Fruit fly (Drosophila melanogaster) whole organism, pupa: ENCODE data around the gene CG33298.

ENCODE experiments used
- CG10348 ChIP-seq: fragments of 200-800 bp; sonication (Bioruptor generic); IDR thresholded peaks from 2 replicates; pipeline ENCODE4 v1.3.6; 2022; ENCODE audit warnings: missing biosample characterization, missing genetic modification characterization
- CG12605 ChIP-seq: fragments of 200-800 bp; sonication (Bioruptor generic); IDR thresholded peaks from 2 replicates; pipeline ENCODE4 v1.3.6; 2022; ENCODE audit warnings: missing biosample characterization, missing genetic modification characterization
- CG13204 ChIP-seq: fragments of 200-800 bp; sonication (Bioruptor generic); optimal IDR thresholded peaks from 2 replicates; lab custom pipeline; 2018; ENCODE audit warnings: missing biosample characterization, mild to moderate bottlenecking, missing genetic modification characterization, moderate library complexity
- CG14655 ChIP-seq: fragments of 200-800 bp; sonication (Bioruptor generic); optimal IDR thresholded peaks from 3 replicates; lab custom pipeline; 2017; ENCODE audit warnings: mild to moderate bottlenecking, missing biosample characterization, missing genetic modification reagents, missing genetic modification characterization
- CG15710 ChIP-seq: fragments of 200-800 bp; sonication (Bioruptor generic); optimal IDR thresholded peaks from 2 replicates; lab custom pipeline; 2018; ENCODE audit warnings: missing biosample characterization, mild to moderate bottlenecking, missing genetic modification characterization, moderate library complexity
- CG17806 ChIP-seq: fragments of 200-800 bp; sonication (Bioruptor generic); optimal IDR thresholded peaks from 2 replicates; lab custom pipeline; 2018; ENCODE audit warnings: missing biosample characterization, mild to moderate bottlenecking, missing genetic modification characterization, moderate library complexity
- CG32121 ChIP-seq: fragments of 200-800 bp; sonication (Bioruptor generic); IDR thresholded peaks from 2 replicates; pipeline ENCODE4 v1.3.6; 2022; ENCODE audit warnings: missing biosample characterization, missing genetic modification characterization
- CG34367 ChIP-seq: fragments of 200-800 bp; sonication (Bioruptor generic); optimal IDR thresholded peaks from 2 replicates; lab custom pipeline; 2018; ENCODE audit warnings: missing biosample characterization, mild to moderate bottlenecking, missing genetic modification characterization
- CG4496 ChIP-seq: fragments of 200-800 bp; sonication (Bioruptor generic); IDR thresholded peaks from 3 replicates; pipeline ENCODE4 v1.3.6; 2022; ENCODE audit warnings: missing biosample characterization, missing genetic modification characterization
- CG8159 ChIP-seq: fragments of 200-800 bp; sonication (Bioruptor generic); optimal IDR thresholded peaks from 3 replicates; lab custom pipeline; 2018; ENCODE audit warnings: missing biosample characterization, mild to moderate bottlenecking, missing genetic modification characterization, moderate library complexity
- CG8301 ChIP-seq: fragments of 200-800 bp; sonication (Bioruptor generic); optimal IDR thresholded peaks from 2 replicates; lab custom pipeline; 2018; ENCODE audit warnings: missing biosample characterization, mild to moderate bottlenecking, missing genetic modification characterization
- CG9948 ChIP-seq: fragments of 200-800 bp; sonication (Bioruptor generic); optimal IDR thresholded peaks from 2 replicates; lab custom pipeline; 2018; ENCODE audit warnings: missing biosample characterization, mild to moderate bottlenecking, missing genetic modification characterization, moderate library complexity
- D1 ChIP-seq: fragments of 200-800 bp; sonication (Bioruptor generic); optimal IDR thresholded peaks from 2 replicates; lab custom pipeline; 2018; ENCODE audit warnings: missing biosample characterization, mild to moderate bottlenecking, missing genetic modification characterization, moderate library complexity
- EcR ChIP-seq: fragments of 200-800 bp; sonication (Bioruptor generic); optimal IDR thresholded peaks from 3 replicates; lab custom pipeline; 2019; ENCODE audit warnings: missing biosample characterization, missing genetic modification characterization, mild to moderate bottlenecking, moderate library complexity, missing genetic modification reagents
- Ets98B ChIP-seq: fragments of 200-800 bp; sonication (Bioruptor generic); IDR thresholded peaks from 2 replicates; pipeline ENCODE4 v1.3.6; 2022; ENCODE audit warnings: missing biosample characterization, missing genetic modification characterization
- Pif1A ChIP-seq: fragments of 200-800 bp; sonication (Bioruptor generic); optimal IDR thresholded peaks from 3 replicates; lab custom pipeline; 2016; ENCODE audit warnings: missing biosample characterization, missing genetic modification characterization
- Pif1B ChIP-seq: fragments of 200-800 bp; sonication (Bioruptor generic); optimal IDR thresholded peaks from 3 replicates; lab custom pipeline; 2016; ENCODE audit warnings: missing biosample characterization, missing genetic modification characterization
- Snoo ChIP-seq: fragments of 200-800 bp; sonication (Bioruptor generic); optimal IDR thresholded peaks from 3 replicates; lab custom pipeline; 2017; ENCODE audit warnings: missing biosample characterization, mild to moderate bottlenecking, missing genetic modification characterization, inconsistent platforms
- fd96Ca ChIP-seq: fragments of 200-800 bp; sonication (Bioruptor generic); IDR thresholded peaks from 3 replicates; pipeline ENCODE4 v1.3.6; 2022; ENCODE audit warnings: missing biosample characterization, missing genetic modification characterization
- gl ChIP-seq: fragments of 200-800 bp; sonication (Bioruptor generic); optimal IDR thresholded peaks from 2 replicates; lab custom pipeline; 2018; ENCODE audit warnings: missing biosample characterization, mild to moderate bottlenecking, missing genetic modification characterization
- rn ChIP-seq: fragments of 200-800 bp; sonication (Bioruptor generic); IDR thresholded peaks from 2 replicates; pipeline ENCODE4 v1.3.6; 2022; ENCODE audit warnings: missing biosample characterization, missing genetic modification characterization

Gene CG33298

dm6 chr2L:9460092-9460473 is 35.2 kb upstream of the CG33298 start:
- TF ChIP-seq CG34367 (tag; lab: Kevin White, UChicago) (no peak), EcR (GFP tag; lab: Kevin White, UChicago) (no peak)

dm6 chr2L:9464455-9465063 is 30.7 kb upstream of the CG33298 start:
- TF ChIP-seq CG4496, result no peak
- TF ChIP-seq CG12605 (GFP tag; lab: Robert Waterston, UW), result no peak
- no peak for TF ChIP-seq Snoo
- no peak for TF ChIP-seq CG34367 (tag; lab: Kevin White, UChicago)
- no peak for TF ChIP-seq CG8159 (tag; lab: Kevin White, UChicago)
- TF ChIP-seq CG17806, result no peak
- no peak for TF ChIP-seq CG14655 (GFP tag; lab: Kevin White, UChicago)
- TF ChIP-seq fd96Ca, result no peak
- no peak for TF ChIP-seq CG15710 (tag; lab: Kevin White, UChicago)
- TF ChIP-seq CG8301 (tag; lab: Kevin White, UChicago), result no peak
- no peak for TF ChIP-seq CG32121 (GFP tag; lab: Robert Waterston, UW)
- no peak for TF ChIP-seq CG9948 (tag; lab: Kevin White, UChicago)
- no peak for TF ChIP-seq CG10348
- TF ChIP-seq Pif1A (GFP tag; lab: Kevin White, UChicago), result no peak
- no peak for TF ChIP-seq EcR (GFP tag; lab: Kevin White, UChicago)
- no peak for TF ChIP-seq gl (tag; lab: Kevin White, UChicago)
- no peak for TF ChIP-seq D1 (tag; lab: Kevin White, UChicago)
- TF ChIP-seq CG13204 (GFP tag; lab: Kevin White, UChicago), result no peak
- TF ChIP-seq Ets98B (GFP tag; lab: Robert Waterston, UW), result no peak
- TF ChIP-seq, all 21 proteins: peak for 0

- TF ChIP-seq Snoo (no peak), CG17806 (no peak), CG34367 (tag; lab: Kevin White, UChicago) (no peak), CG9948 (tag; lab: Kevin White, UChicago) (no peak), CG12605 (GFP tag; lab: Robert Waterston, UW) (no peak), EcR (GFP tag; lab: Kevin White, UChicago) (no peak), CG8159 (tag; lab: Kevin White, UChicago) (no peak), Pif1A (GFP tag; lab: Kevin White, UChicago) (no peak), Pif1B (GFP tag; lab: Kevin White, UChicago) (no peak), CG13204 (GFP tag; lab: Kevin White, UChicago) (no peak), CG15710 (tag; lab: Kevin White, UChicago) (no peak), CG14655 (GFP tag; lab: Kevin White, UChicago) (no peak), CG8301 (tag; lab: Kevin White, UChicago) (no peak), fd96Ca (no peak), rn (GFP tag; lab: Robert Waterston, UW) (no peak), CG4496 (no peak)
These were observed 27.9 kb upstream of the CG33298 start for dm6 chr2L:9467392-9467791.

dm6 chr2L:9487468-9487867 is 7.8 kb upstream of the CG33298 start:
- TF ChIP-seq CG8301 (tag; lab: Kevin White, UChicago) (peak; percentile 15), CG14655 (GFP tag; lab: Kevin White, UChicago) (peak; percentile 36), CG17806 (peak; percentile 1), CG15710 (tag; lab: Kevin White, UChicago) (peak; percentile 19), CG4496 (no peak), D1 (tag; lab: Kevin White, UChicago) (no peak), Pif1A (GFP tag; lab: Kevin White, UChicago) (peak; percentile 2), CG8159 (tag; lab: Kevin White, UChicago) (peak; percentile 33), CG9948 (tag; lab: Kevin White, UChicago) (peak; percentile 35)
- TF ChIP-seq, all 21 proteins: peak for 7

- TF ChIP-seq Pif1B (GFP tag; lab: Kevin White, UChicago) (peak; percentile 68), Pif1A (GFP tag; lab: Kevin White, UChicago) (peak; percentile 56), CG8301 (tag; lab: Kevin White, UChicago) (peak; percentile 29), Ets98B (GFP tag; lab: Robert Waterston, UW) (peak; percentile 82), CG8159 (tag; lab: Kevin White, UChicago) (peak; percentile 62), rn (GFP tag; lab: Robert Waterston, UW) (no peak), EcR (GFP tag; lab: Kevin White, UChicago) (no peak), gl (tag; lab: Kevin White, UChicago) (peak; percentile 66), CG4496 (peak; percentile 94), CG34367 (tag; lab: Kevin White, UChicago) (no peak), CG9948 (tag; lab: Kevin White, UChicago) (peak; percentile 19), CG13204 (GFP tag; lab: Kevin White, UChicago) (peak; percentile 11), fd96Ca (peak; percentile 71; the same call in 2 of the 3 replicates), CG15710 (tag; lab: Kevin White, UChicago) (no peak), Snoo (peak; percentile 82), CG10348 (no peak), CG14655 (GFP tag; lab: Kevin White, UChicago) (peak; percentile 62), CG17806 (peak; percentile 55), D1 (tag; lab: Kevin White, UChicago) (no peak), CG12605 (GFP tag; lab: Robert Waterston, UW) (peak; percentile 71), CG32121 (GFP tag; lab: Robert Waterston, UW) (peak; percentile 70)
These were observed 4.5 kb upstream of the CG33298 start for dm6 chr2L:9490788-9491187.
